Fruit fly (Drosophila melanogaster): ENCODE results near the gene Prosalpha4T1.

Gene Prosalpha4T1

DNA sequence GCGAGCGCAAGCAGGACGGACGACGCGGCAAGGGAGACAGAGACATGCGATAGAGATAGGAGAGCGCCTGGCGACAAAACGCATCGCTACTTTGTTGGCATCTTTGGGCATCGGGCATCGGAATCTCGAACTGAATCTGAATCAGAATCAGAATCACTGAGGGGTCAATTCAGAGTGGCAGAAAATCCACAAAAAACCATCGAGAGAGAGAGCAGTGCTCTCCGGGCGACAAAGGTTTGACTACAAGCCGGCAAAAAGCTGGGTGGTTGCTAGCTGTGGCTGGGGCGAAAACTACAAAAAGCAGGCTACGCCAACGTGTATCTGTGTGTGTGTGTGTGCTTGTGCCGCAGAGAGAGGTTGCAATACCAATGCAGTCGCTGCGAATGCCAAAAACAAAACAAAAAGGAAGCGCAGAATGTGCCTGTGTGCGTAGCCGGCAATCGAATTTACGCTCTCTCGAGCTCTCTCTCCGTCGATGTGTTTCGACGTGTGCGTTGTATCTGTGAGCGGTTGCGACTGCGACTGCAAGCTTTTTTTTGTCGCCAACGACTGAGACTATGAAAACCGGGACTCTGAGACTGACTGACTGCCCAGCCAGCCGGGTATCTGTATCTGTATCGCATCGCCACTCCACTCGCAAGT lies 29.5 kb upstream of the Prosalpha4T1 start:
- no peak for TF ChIP-seq h (optimal IDR thresholded peaks at IDR 0.05)
- no peak for TF ChIP-seq ttk (optimal IDR thresholded peaks at IDR 0.05)
- TF ChIP-seq psq (optimal IDR thresholded peaks at IDR 0.05) = no peak
- TF ChIP-seq Sin3A (optimal IDR thresholded peaks at IDR 0.05) = no peak
- no peak for TF ChIP-seq insv (optimal IDR thresholded peaks at IDR 0.05)
- no peak for TF ChIP-seq Myc (optimal IDR thresholded peaks at IDR 0.05)

DNA sequence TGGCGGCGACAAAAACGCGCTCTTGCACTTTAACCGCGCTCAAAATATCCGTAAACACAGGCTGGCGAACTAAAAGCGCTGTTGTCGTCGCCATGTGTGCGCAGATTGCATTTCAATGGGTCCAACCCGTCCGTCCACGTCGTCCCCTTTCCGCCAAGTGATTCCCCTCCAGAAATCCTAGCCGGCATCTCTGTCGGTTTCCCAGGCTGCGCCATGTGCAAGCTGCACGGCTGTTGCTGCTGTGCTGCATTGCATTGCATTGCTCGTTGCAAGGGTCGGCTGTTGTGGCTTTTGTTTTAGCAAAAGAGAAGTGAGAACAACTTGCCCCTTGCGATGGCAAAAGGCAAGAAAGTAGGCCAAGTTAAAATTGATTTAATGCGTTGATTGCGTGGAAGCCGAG lies 25.3 kb upstream of the Prosalpha4T1 start:
- TF ChIP-seq h (optimal IDR thresholded peaks at IDR 0.05) = no peak
- TF ChIP-seq Sin3A (optimal IDR thresholded peaks at IDR 0.05) = no peak
- TF ChIP-seq psq (optimal IDR thresholded peaks at IDR 0.05) = no peak
- TF ChIP-seq ttk (optimal IDR thresholded peaks at IDR 0.05) = no peak
- TF ChIP-seq Myc (optimal IDR thresholded peaks at IDR 0.05) = no peak
- TF ChIP-seq insv (optimal IDR thresholded peaks at IDR 0.05) = no peak

- TF ChIP-seq insv (optimal IDR thresholded peaks at IDR 0.05) = no peak
- TF ChIP-seq Myc (optimal IDR thresholded peaks at IDR 0.05) = no peak
- TF ChIP-seq psq (optimal IDR thresholded peaks at IDR 0.05) = no peak
- no peak for TF ChIP-seq Sin3A (optimal IDR thresholded peaks at IDR 0.05)
- TF ChIP-seq h (optimal IDR thresholded peaks at IDR 0.05) = no peak
- TF ChIP-seq ttk (optimal IDR thresholded peaks at IDR 0.05) = no peak
Measured at dm6 chr3R:20773174-20773573, 24.3 kb upstream of the Prosalpha4T1 start.

DNA sequence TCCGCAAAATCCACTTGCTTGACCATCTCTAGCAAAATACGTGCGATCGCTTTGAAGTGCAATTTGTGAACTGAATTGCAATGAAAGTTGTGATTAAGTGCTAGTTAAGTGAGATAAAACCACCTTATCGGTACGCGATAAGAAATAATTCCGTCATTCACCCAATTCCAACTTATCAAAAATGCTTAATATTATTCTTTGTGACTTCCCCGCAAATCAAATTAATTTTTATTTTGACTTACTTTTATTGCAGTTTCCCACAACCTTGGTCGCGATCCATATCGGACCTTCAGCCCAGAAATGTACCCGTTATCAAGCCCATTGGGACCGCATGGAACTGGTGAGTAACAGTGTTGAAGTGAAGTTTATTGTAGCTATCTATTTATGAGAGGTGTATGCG lies 23.7 kb upstream of the Prosalpha4T1 start, which contains the start of gene Takl1:
TSS of gene Takl1 (minus strand) at position 59 of the 400 bp plus-strand sequence.
- TF ChIP-seq Myc (optimal IDR thresholded peaks at IDR 0.05) (no peak), insv (optimal IDR thresholded peaks at IDR 0.05) (no peak), Sin3A (optimal IDR thresholded peaks at IDR 0.05) (no peak)

- TF ChIP-seq h (optimal IDR thresholded peaks at IDR 0.05) (no peak), insv (optimal IDR thresholded peaks at IDR 0.05) (no peak), Myc (optimal IDR thresholded peaks at IDR 0.05) (no peak), ttk (optimal IDR thresholded peaks at IDR 0.05) (no peak), psq (optimal IDR thresholded peaks at IDR 0.05) (no peak), Sin3A (optimal IDR thresholded peaks at IDR 0.05) (no peak)
Measured at dm6 chr3R:20766156-20766486, 17.2 kb upstream of the Prosalpha4T1 start.

DNA sequence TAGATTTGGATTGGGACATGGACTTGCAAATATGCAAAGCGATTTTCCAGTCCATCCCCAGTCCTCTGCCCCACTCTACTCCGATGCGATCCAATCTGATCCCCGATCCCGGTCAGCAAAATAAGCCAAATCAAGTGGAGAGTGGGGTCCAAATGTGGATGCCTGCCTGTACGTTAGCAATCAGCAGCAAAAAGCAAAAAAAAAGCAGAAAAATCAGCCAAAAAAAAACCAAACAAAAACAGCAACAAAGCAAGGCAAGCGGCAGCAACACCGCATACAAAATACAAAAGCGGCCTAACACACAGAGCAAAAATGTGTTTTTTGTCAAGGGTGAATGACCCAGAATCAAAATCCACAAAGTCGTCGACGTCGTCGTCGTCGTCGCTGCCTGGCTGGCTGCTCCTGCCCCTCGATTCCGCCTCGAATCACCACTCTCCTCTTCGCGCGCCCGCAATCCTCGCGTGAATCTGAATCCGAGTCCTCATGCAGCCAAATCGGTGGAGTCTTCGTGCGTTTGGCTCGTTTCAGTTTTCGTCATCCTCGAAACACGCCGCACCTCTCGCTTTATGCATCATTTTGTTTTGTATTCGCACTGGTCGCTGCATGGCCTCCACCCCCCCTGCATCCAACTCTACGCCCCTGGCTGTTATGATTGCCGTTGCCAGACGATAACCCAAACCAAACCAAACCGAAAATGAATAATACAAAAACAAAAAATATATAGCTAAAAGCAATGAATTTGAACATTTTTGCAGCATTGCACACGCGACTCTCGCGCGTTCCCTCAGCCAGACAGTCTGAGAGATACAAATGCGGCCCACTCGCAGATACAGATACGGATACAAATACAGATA lies 16.7 kb upstream of the Prosalpha4T1 start:
- no peak for TF ChIP-seq Sin3A (optimal IDR thresholded peaks at IDR 0.05)
- no peak for TF ChIP-seq ttk (optimal IDR thresholded peaks at IDR 0.05)
- no peak for TF ChIP-seq Myc (optimal IDR thresholded peaks at IDR 0.05)
- no peak for TF ChIP-seq h (optimal IDR thresholded peaks at IDR 0.05)
- no peak for TF ChIP-seq psq (optimal IDR thresholded peaks at IDR 0.05)
- TF ChIP-seq insv (optimal IDR thresholded peaks at IDR 0.05) = no peak

dm6 chr3R:20764058-20764457 lies 15.2 kb upstream of the Prosalpha4T1 start:
- no peak for TF ChIP-seq ttk (optimal IDR thresholded peaks at IDR 0.05)
- TF ChIP-seq Myc (optimal IDR thresholded peaks at IDR 0.05) = no peak
- no peak for TF ChIP-seq h (optimal IDR thresholded peaks at IDR 0.05)
- TF ChIP-seq insv (optimal IDR thresholded peaks at IDR 0.05) = no peak
- no peak for TF ChIP-seq psq (optimal IDR thresholded peaks at IDR 0.05)

DNA sequence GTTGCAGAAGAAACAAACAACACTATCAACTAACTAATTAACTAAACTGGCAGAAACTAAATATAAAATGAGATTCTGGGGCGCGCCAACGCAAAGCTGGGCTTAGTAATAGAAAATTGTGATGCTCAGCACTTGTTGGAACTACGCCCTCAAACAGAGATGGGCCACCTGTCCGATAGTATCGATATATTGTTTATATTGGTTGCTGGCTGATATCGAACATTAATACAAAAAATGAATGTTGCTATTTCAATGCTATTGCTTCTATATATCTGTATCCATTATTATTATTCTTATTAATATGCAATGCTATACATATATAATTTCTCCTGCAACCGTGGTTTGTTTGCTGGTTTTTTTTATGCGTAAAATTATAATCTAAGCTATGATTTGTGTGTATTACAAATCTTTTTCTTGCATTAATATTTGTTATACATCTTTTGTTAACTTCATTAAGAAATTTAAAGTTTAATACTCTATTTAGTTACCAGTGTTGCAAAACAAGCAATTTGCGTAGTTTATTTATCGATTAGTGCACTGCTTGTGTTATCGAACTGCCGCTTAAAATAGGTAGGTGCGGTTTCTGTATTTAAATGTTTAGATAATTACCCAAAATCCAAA lies 13.4 kb upstream of the Prosalpha4T1 start, which contains the start of gene CG31195:
TSS of gene CG31195 (minus strand) at position 195 of the 621 bp plus-strand sequence.
- TF ChIP-seq Sin3A (optimal IDR thresholded peaks at IDR 0.05) (no peak), ttk (optimal IDR thresholded peaks at IDR 0.05) (no peak), Myc (optimal IDR thresholded peaks at IDR 0.05) (no peak), psq (optimal IDR thresholded peaks at IDR 0.05) (no peak), insv (optimal IDR thresholded peaks at IDR 0.05) (no peak), h (optimal IDR thresholded peaks at IDR 0.05) (no peak)

DNA sequence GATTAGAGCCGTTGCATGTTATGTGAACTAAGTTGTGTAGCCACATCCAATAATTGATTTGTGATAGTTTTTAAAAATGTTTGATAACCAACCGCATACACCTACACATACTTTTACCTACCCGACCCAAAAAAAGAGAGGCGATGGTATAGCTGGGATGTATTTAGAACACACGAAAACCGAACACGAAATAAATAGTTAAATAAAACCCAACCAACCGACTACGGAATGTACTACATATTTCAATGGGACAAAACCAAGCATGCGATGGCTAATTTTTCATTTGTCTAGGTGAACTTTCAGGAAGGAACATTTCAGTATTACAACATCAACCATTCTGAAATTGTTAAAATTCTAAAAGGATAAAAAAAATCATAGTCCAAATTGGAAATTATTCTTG lies 7.6 kb upstream of the Prosalpha4T1 start, which contains the start of gene Syp:
TSS of gene Syp (plus strand) at position 301 of the 400 bp plus-strand sequence.
- no peak for TF ChIP-seq ttk (optimal IDR thresholded peaks at IDR 0.05)
- no peak for TF ChIP-seq h (optimal IDR thresholded peaks at IDR 0.05)
- TF ChIP-seq insv (optimal IDR thresholded peaks at IDR 0.05) = no peak
- no peak for TF ChIP-seq psq (optimal IDR thresholded peaks at IDR 0.05)
- no peak for TF ChIP-seq Sin3A (optimal IDR thresholded peaks at IDR 0.05)

DNA sequence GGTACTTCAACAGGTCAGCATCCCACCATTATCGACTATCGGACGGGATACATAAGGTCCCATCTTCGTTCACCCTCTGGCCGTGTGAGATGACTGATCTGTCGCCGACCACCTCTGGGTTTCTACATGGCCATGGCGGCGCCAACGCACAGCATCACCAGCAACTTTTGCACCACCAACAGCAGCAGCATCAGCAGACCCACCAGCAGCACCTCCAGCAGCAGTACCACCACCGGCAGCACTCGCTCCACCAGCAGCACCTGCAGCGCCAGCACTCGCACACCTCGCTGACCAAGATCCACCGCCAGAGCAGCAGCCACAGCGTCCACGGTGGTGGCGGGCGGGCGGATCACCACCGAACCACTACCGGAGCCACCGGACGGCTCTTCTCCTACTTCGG lies 6.1 kb upstream of the Prosalpha4T1 start:
- TF ChIP-seq ttk (optimal IDR thresholded peaks at IDR 0.05) = no peak
- TF ChIP-seq h (optimal IDR thresholded peaks at IDR 0.05) = no peak
- TF ChIP-seq psq (optimal IDR thresholded peaks at IDR 0.05) = no peak
- TF ChIP-seq insv (optimal IDR thresholded peaks at IDR 0.05) = no peak
- TF ChIP-seq Sin3A (optimal IDR thresholded peaks at IDR 0.05) = no peak
- no peak for TF ChIP-seq Myc (optimal IDR thresholded peaks at IDR 0.05)

DNA sequence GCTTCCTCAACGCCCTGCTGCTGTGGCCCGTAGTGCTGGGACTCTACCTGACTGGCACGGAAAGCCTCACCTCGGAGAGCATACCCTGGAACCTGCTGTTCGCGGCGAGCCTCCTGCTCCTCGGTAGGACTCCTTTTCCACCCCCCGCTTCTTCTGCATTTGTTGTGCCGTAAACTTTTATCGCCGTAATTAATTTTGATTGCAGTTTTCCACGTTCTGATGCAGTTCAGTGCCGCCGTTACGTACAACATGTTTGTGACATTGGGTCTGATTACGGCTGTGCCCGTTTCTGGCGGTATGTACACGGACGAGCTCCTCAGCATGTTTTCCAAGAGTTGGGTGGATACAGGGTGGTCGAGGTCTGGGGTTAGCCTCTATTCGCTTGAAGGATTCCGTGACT lies 662 bp upstream of the Prosalpha4T1 start:
- TF ChIP-seq h (optimal IDR thresholded peaks at IDR 0.05) (no peak), Sin3A (optimal IDR thresholded peaks at IDR 0.05) (no peak), Myc (optimal IDR thresholded peaks at IDR 0.05) (no peak), insv (optimal IDR thresholded peaks at IDR 0.05) (no peak), psq (optimal IDR thresholded peaks at IDR 0.05) (no peak), ttk (optimal IDR thresholded peaks at IDR 0.05) (no peak)

dm6 chr3R:20745238-20745637 lies 3.6 kb downstream of the Prosalpha4T1 start, which contains the start of gene CG31200:
TSS of gene CG31200 (minus strand) at chr3R:20745338.
- TF ChIP-seq Myc (optimal IDR thresholded peaks at IDR 0.05) (no peak), Sin3A (optimal IDR thresholded peaks at IDR 0.05) (no peak), ttk (optimal IDR thresholded peaks at IDR 0.05) (no peak), h (optimal IDR thresholded peaks at IDR 0.05) (no peak), psq (optimal IDR thresholded peaks at IDR 0.05) (no peak), insv (optimal IDR thresholded peaks at IDR 0.05) (no peak)

All from Kc167 (cell line).